Worm (Caenorhabditis elegans): ENCODE results near the gene gob-1.

The gob-1 gene

DNA sequence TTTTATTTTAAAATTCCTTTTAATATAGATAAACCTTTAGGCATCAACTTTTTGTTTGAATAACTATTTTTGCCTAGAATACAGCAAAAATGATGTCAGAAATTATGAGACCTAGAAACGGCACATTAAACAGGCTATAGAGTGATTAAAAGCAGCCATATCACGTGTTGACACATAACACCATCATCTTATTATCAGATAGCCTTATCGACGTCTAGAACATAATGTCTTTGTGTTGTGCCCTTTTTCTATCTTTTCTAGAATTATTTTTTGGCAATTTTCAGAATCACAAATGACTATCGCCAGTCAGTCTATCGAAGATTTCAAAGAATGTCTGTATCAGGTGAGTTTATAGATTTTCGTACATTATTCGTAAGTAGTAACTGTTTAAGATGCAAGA lies 752 bp downstream of the gob-1 start:
- TF ChIP-seq ama-1 (optimal IDR thresholded peaks at IDR 0.05) = no peak
- TF ChIP-seq hmg-4 (GFP tag; optimal IDR thresholded peaks at IDR 0.05) = no peak
- TF ChIP-seq ceh-13 (GFP tag; optimal IDR thresholded peaks at IDR 0.05) = no peak
- TF ChIP-seq ets-7 (tag; optimal IDR thresholded peaks at IDR 0.05) = no peak
- no peak for TF ChIP-seq aly-1 (tag; optimal IDR thresholded peaks at IDR 0.05)
- no peak for TF ChIP-seq tra-4 (tag; optimal IDR thresholded peaks at IDR 0.05)
- no peak for TF ChIP-seq tbx-37 (GFP tag; conservative IDR thresholded peaks at IDR 0.05)
- no peak for TF ChIP-seq tbx-11 (GFP tag; IDR thresholded peaks at IDR 0.05)
- no peak for TF ChIP-seq sea-1 (GFP tag; conservative IDR thresholded peaks at IDR 0.05)
- TF ChIP-seq hnd-1 (tag; optimal IDR thresholded peaks at IDR 0.05) = no peak

DNA sequence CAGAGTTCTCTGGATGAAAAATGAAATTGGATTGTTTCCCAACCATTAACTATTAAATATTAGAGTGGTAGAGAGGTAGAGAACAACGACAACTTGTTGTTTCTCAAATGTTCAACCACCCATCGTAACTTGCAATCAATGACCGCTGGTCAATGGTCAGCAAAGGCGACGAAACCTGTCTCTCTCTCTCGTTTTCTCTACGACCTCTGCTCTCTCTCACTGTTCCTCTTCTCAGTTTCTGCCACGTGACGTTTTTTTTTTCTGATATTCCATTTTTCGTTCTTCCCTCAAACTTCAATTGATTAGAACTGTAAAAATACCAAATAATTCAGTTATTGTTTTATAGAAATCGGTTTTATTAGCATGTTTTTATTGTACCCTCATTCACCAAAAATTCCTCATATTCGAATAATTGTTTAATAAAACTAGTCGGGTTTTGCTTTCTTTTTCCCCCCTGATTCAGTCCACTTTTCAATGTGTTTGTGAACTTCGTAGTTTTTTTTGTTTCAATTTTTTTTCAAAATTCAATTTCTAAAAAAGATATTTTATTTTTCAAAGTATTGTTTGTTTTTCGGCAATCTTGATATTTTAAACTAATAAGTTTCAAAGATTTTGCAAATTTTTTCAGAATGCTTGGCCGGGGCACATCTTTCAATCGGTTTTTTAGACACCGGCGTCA lies 3.7 kb downstream of the gob-1 start, which contains the start of gene suox-1:
Gene suox-1, plus strand, starts transcription at position 629 of the 679 bp plus-strand sequence.
- TF ChIP-seq tbx-37 (GFP tag; conservative IDR thresholded peaks at IDR 0.05) = no peak
- TF ChIP-seq pes-1 (GFP tag; IDR thresholded peaks at IDR 0.05) = no peak
- TF ChIP-seq hmbx-1 (tag; optimal IDR thresholded peaks at IDR 0.05) = no peak
- TF ChIP-seq ceh-13 (GFP tag; optimal IDR thresholded peaks at IDR 0.05) = no peak
- TF ChIP-seq B0310.2 (tag; optimal IDR thresholded peaks at IDR 0.05) = no peak
- no peak for TF ChIP-seq sea-1 (GFP tag; conservative IDR thresholded peaks at IDR 0.05)
- no peak for TF ChIP-seq aly-1 (tag; optimal IDR thresholded peaks at IDR 0.05)
- TF ChIP-seq hmg-4 (GFP tag; optimal IDR thresholded peaks at IDR 0.05) = no peak

DNA sequence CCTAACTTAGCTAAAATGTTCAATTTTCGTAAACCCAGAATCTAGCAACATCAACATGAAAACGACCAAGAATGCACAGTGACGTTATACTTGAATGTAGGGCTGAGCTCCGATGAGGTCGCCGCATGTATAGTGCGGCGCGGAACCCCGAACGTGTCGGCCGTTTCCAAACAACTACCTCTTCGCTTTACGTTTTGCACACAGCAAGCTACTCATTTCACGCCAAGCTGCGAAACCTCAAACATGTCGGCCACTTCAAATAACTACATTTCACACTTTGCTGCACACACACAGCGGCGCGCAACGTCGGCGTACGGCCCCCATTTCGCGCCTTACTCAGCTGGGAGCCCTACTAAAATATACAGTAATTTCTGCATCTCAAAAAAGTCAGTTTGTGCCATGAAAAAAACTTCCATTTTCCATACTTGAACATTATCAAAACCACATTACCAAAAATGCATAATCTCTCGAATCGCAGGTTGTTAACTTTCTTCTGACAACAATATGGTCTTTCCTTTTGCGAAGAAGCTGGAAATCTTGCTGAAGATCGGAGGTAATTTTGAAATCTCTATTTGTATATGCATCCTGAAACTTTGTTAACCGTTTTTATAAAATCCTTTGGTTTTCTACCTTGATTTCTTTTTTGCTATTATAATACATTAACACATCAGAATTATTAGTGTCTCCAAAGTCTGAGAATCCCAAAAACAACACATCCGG lies 9.2 kb downstream of the gob-1 start, which contains the start of gene H13N06.7:
Gene H13N06.7, plus strand, starts transcription at position 670 of the 720 bp plus-strand sequence.
- no peak for TF ChIP-seq aly-1 (tag; optimal IDR thresholded peaks at IDR 0.05)
- no peak for TF ChIP-seq hnd-1 (tag; optimal IDR thresholded peaks at IDR 0.05)
- TF ChIP-seq B0310.2 (tag; optimal IDR thresholded peaks at IDR 0.05) = no peak
- TF ChIP-seq ama-1 (optimal IDR thresholded peaks at IDR 0.05) = no peak
- TF ChIP-seq flt-1 (GFP tag; IDR thresholded peaks at IDR 0.05) = no peak
- TF ChIP-seq scrt-1 (GFP tag; IDR thresholded peaks at IDR 0.05) = no peak
- TF ChIP-seq tbx-37 (GFP tag; conservative IDR thresholded peaks at IDR 0.05) = no peak
- TF ChIP-seq ceh-13 (GFP tag; optimal IDR thresholded peaks at IDR 0.05) = no peak
- TF ChIP-seq hmbx-1 (tag; optimal IDR thresholded peaks at IDR 0.05) = no peak
- no peak for TF ChIP-seq F13C5.2 (tag; optimal IDR thresholded peaks at IDR 0.05)
- no peak for TF ChIP-seq sea-1 (GFP tag; conservative IDR thresholded peaks at IDR 0.05)
- TF ChIP-seq tra-4 (tag; optimal IDR thresholded peaks at IDR 0.05) = no peak
- no peak for TF ChIP-seq ceh-36 (tag; optimal IDR thresholded peaks at IDR 0.05)
- no peak for TF ChIP-seq pes-1 (GFP tag; IDR thresholded peaks at IDR 0.05)

DNA sequence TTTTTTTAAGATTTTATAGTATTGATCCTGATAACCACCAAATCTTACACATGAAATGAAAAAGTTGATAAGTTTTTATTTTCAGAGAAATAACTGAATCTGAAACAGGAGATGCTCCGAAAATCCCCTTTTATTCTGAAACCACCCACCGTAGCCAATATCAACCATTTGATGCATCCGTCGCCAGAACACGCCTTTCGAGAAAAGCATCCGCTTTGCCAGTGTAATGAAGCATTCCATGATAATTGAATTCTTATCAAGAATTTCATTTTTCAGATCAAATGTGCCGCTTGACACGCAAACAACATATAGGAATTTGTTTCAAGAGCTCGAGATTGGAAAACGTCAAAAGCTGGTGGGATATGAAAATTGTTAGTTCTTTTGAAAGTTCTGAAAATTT lies 11.4 kb downstream of the gob-1 start, which contains the start of gene tbh-1:
Gene tbh-1, minus strand, starts transcription at position 101 of the 400 bp plus-strand sequence.
- no peak for TF ChIP-seq B0310.2 (tag; optimal IDR thresholded peaks at IDR 0.05)
- TF ChIP-seq hmbx-1 (tag; optimal IDR thresholded peaks at IDR 0.05) = no peak
- TF ChIP-seq aly-1 (tag; optimal IDR thresholded peaks at IDR 0.05) = no peak
- TF ChIP-seq tbx-11 (GFP tag; IDR thresholded peaks at IDR 0.05) = no peak
- TF ChIP-seq ceh-13 (GFP tag; optimal IDR thresholded peaks at IDR 0.05) = no peak
- TF ChIP-seq hmg-4 (GFP tag; optimal IDR thresholded peaks at IDR 0.05) = no peak

DNA sequence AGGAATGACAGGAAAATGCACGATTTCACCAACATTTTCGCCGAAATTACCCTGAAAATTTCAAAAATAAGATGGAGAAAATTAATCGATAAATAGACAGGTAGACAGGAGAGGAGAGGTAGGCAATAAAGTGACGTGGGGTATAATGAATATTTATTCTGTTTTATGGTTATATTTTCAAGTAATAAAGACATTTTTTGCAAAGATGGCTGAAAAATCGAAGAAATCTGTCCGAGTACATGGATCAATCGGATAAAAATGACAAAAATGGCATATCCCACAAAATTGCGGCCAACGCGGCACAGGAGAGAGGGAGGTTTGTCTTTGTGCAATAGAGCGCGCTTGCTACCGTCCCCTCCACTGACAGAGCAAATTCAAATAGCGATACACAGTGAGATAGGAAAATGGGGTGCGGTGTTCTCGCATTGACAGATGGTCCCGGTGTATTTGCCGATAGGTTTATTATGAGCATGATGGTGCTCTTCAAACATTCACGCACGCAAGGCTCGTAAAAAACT lies 14.5 kb downstream of the gob-1 start, which contains the start of gene zipt-7.2:
Gene zipt-7.2, minus strand, starts transcription at position 51 of the 518 bp plus-strand sequence.
- TF ChIP-seq hmbx-1 (tag; optimal IDR thresholded peaks at IDR 0.05) (no peak), ceh-36 (tag; optimal IDR thresholded peaks at IDR 0.05) (no peak), sea-1 (GFP tag; conservative IDR thresholded peaks at IDR 0.05) (no peak), hmg-4 (GFP tag; optimal IDR thresholded peaks at IDR 0.05) (peak; percentile 9), ceh-13 (GFP tag; optimal IDR thresholded peaks at IDR 0.05) (no peak)

DNA sequence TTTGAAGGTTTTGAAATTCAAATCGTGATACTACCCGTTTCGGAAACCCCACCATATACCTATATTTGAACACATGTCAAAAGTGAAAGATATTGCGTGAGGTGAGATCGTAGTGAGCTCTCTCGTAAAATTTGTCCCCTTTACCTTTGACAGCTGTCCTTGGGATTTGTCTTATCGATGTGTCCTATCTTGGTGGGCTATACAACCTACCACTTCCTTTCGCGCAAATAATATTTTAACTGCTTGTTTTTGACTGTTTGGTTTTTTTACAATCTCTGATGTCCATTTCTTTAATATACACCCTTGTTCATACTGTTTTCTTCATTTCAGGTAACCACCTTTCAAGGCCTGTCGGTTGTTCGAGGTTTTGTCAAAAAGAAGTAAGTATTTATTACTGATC lies 16.3 kb downstream of the gob-1 start, which contains the start of gene eat-20:
Gene eat-20, plus strand, starts transcription at position 331 of the 400 bp plus-strand sequence.
- TF ChIP-seq F13C5.2 (tag; optimal IDR thresholded peaks at IDR 0.05) (no peak), flt-1 (GFP tag; IDR thresholded peaks at IDR 0.05) (no peak), ceh-36 (tag; optimal IDR thresholded peaks at IDR 0.05) (no peak), tbx-37 (GFP tag; conservative IDR thresholded peaks at IDR 0.05) (no peak), B0310.2 (tag; optimal IDR thresholded peaks at IDR 0.05) (no peak), hnd-1 (tag; optimal IDR thresholded peaks at IDR 0.05) (no peak), sea-1 (GFP tag; conservative IDR thresholded peaks at IDR 0.05) (no peak), scrt-1 (GFP tag; IDR thresholded peaks at IDR 0.05) (no peak), pes-1 (GFP tag; IDR thresholded peaks at IDR 0.05) (no peak), ets-7 (tag; optimal IDR thresholded peaks at IDR 0.05) (no peak), tbx-11 (GFP tag; IDR thresholded peaks at IDR 0.05) (no peak)

DNA sequence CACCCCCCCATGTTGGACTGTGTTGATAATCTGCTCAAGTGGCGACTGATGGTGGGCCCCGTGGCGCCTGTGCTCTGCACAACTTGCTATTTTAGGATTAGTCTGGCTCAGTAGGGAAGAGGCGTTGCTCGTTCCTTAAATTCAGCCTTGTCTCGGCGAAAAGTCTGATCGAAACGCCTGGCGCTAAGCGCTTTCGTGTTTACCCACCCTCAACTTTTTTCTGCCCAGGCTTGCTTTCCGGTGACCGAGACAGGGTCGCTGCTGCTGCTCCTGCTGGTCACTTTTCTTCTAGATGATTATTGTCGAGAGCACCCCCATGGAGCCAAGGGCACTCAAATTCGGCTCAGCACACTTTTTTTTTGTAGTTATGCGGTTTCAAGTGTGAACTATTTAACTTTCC lies 21.1 kb downstream of the gob-1 start:
- no peak for TF ChIP-seq flt-1 (GFP tag; IDR thresholded peaks at IDR 0.05)
- no peak for TF ChIP-seq aly-1 (tag; optimal IDR thresholded peaks at IDR 0.05)
- no peak for TF ChIP-seq ceh-13 (GFP tag; optimal IDR thresholded peaks at IDR 0.05)
- no peak for TF ChIP-seq scrt-1 (GFP tag; IDR thresholded peaks at IDR 0.05)
- TF ChIP-seq ceh-36 (tag; optimal IDR thresholded peaks at IDR 0.05) = no peak
- TF ChIP-seq ets-7 (tag; optimal IDR thresholded peaks at IDR 0.05) = no peak
- no peak for TF ChIP-seq hnd-1 (tag; optimal IDR thresholded peaks at IDR 0.05)
- TF ChIP-seq B0310.2 (tag; optimal IDR thresholded peaks at IDR 0.05) = no peak
- TF ChIP-seq F13C5.2 (tag; optimal IDR thresholded peaks at IDR 0.05) = no peak
- no peak for TF ChIP-seq ama-1 (optimal IDR thresholded peaks at IDR 0.05)
- TF ChIP-seq tbx-11 (GFP tag; IDR thresholded peaks at IDR 0.05) = no peak
- no peak for TF ChIP-seq hmg-4 (GFP tag; optimal IDR thresholded peaks at IDR 0.05)
- no peak for TF ChIP-seq tbx-37 (GFP tag; conservative IDR thresholded peaks at IDR 0.05)
- TF ChIP-seq pes-1 (GFP tag; IDR thresholded peaks at IDR 0.05) = no peak
- no peak for TF ChIP-seq hmbx-1 (tag; optimal IDR thresholded peaks at IDR 0.05)

All from whole organism, early embryonic.